Worm (Caenorhabditis elegans) whole organism, late embryonic: ENCODE data around the gene Y73B6BL.44.
A peak's percentile ranks its signal among the peaks of the same experiment; 100 is the strongest.

Experiments used
- C38D4.7 ChIP-seq: fragments of 200-800 bp; sonication (Bioruptor generic); optimal IDR thresholded peaks from 2 replicates; lab custom pipeline; 2018; ENCODE audit warnings: mild to moderate bottlenecking, missing genetic modification characterization, moderate library complexity, missing compliant biosample characterization
- F13H6.1 ChIP-seq: sonication (generic microtip); optimal IDR thresholded peaks from 2 replicates; lab custom pipeline; 2016; ENCODE audit warnings: missing genetic modification characterization, missing compliant biosample characterization
- Y22D7AL.16 ChIP-seq: sonication (generic microtip); optimal IDR thresholded peaks from 2 replicates; lab custom pipeline; 2016; ENCODE audit warnings: missing genetic modification characterization, missing compliant biosample characterization
- ahr-1 ChIP-seq: sonication (generic microtip); optimal IDR thresholded peaks from 2 replicates; lab custom pipeline; 2016; ENCODE audit warnings: missing genetic modification characterization, missing compliant biosample characterization
- ama-1 ChIP-seq: fragments of 150-350 bp; optimal IDR thresholded peaks from 2 replicates; lab custom pipeline; 2014
- ceh-19 ChIP-seq: fragments of 200-800 bp; sonication (Bioruptor generic); optimal IDR thresholded peaks from 2 replicates; lab custom pipeline; 2018; ENCODE audit warnings: mild to moderate bottlenecking, missing genetic modification characterization, missing compliant biosample characterization
- ceh-24 ChIP-seq: sonication (generic microtip); optimal IDR thresholded peaks from 2 replicates; lab custom pipeline; 2016; ENCODE audit warnings: mild to moderate bottlenecking, missing genetic modification characterization, missing compliant biosample characterization
- ceh-31 ChIP-seq: sonication (generic microtip); optimal IDR thresholded peaks from 2 replicates; lab custom pipeline; 2016; ENCODE audit warnings: missing genetic modification characterization, missing compliant biosample characterization
- ceh-34 ChIP-seq: sonication (generic microtip); optimal IDR thresholded peaks from 2 replicates; lab custom pipeline; 2016; ENCODE audit warnings: mild to moderate bottlenecking, missing genetic modification characterization, missing compliant biosample characterization
- ceh-45 ChIP-seq: fragments of 200-800 bp; sonication (Bioruptor generic); IDR thresholded peaks from 2 replicates; pipeline ENCODE4 v1.3.6; 2022; ENCODE audit warnings: missing genetic modification reagents, missing genetic modification characterization, missing compliant biosample characterization
- ceh-9 ChIP-seq: sonication (generic microtip); optimal IDR thresholded peaks from 2 replicates; lab custom pipeline; 2016; ENCODE audit warnings: mild to moderate bottlenecking, missing genetic modification characterization, inconsistent platforms, missing compliant biosample characterization
- dmd-4 ChIP-seq: sonication (generic microtip); optimal IDR thresholded peaks from 2 replicates; lab custom pipeline; 2016; ENCODE audit warnings: borderline replicate concordance, missing genetic modification characterization, missing compliant biosample characterization
- dve-1 ChIP-seq: sonication (generic microtip); optimal IDR thresholded peaks from 2 replicates; lab custom pipeline; 2017; ENCODE audit warnings: antibody characterized with exemption, mild to moderate bottlenecking, missing genetic modification characterization, missing compliant biosample characterization
- elt-2 ChIP-seq: sonication (generic microtip); optimal IDR thresholded peaks from 2 replicates; lab custom pipeline; 2016; ENCODE audit warnings: missing genetic modification reagents, missing genetic modification characterization, missing compliant biosample characterization
- ets-4 ChIP-seq: sonication (generic microtip); optimal IDR thresholded peaks from 2 replicates; lab custom pipeline; 2016; ENCODE audit warnings: missing genetic modification characterization, missing compliant biosample characterization
- eyg-1 ChIP-seq: sonication (generic microtip); optimal IDR thresholded peaks from 2 replicates; lab custom pipeline; 2016; ENCODE audit warnings: missing genotype, missing genetic modification characterization, missing compliant biosample characterization
- fkh-6 ChIP-seq: sonication (generic microtip); optimal IDR thresholded peaks from 2 replicates; lab custom pipeline; 2016; ENCODE audit warnings: missing genetic modification characterization, missing compliant biosample characterization
- hlh-13 ChIP-seq: fragments of 200-800 bp; sonication (Bioruptor generic); optimal IDR thresholded peaks from 2 replicates; lab custom pipeline; 2018; ENCODE audit warnings: mild to moderate bottlenecking, missing genetic modification characterization, missing compliant biosample characterization
- hlh-6 ChIP-seq: sonication (generic microtip); optimal IDR thresholded peaks from 2 replicates; lab custom pipeline; 2016; ENCODE audit warnings: missing genotype, missing genetic modification characterization, missing compliant biosample characterization
- hlh-8 ChIP-seq: sonication (generic microtip); optimal IDR thresholded peaks from 2 replicates; lab custom pipeline; 2016; ENCODE audit warnings: missing genotype, missing genetic modification characterization, missing compliant biosample characterization
- lin-11 ChIP-seq: fragments of 200-800 bp; sonication (Bioruptor generic); optimal IDR thresholded peaks from 2 replicates; lab custom pipeline; 2018; ENCODE audit warnings: mild to moderate bottlenecking, missing genetic modification characterization, missing compliant biosample characterization
- madf-2 ChIP-seq: sonication (generic microtip); optimal IDR thresholded peaks from 2 replicates; lab custom pipeline; 2017; ENCODE audit warnings: missing genetic modification characterization, missing compliant biosample characterization
- mec-3 ChIP-seq: sonication (generic microtip); optimal IDR thresholded peaks from 2 replicates; lab custom pipeline; 2016; ENCODE audit warnings: borderline replicate concordance, missing genetic modification characterization, missing compliant biosample characterization
- nhr-11 ChIP-seq: fragments of 150-350 bp; optimal IDR thresholded peaks from 2 replicates; lab custom pipeline; 2014; ENCODE audit warnings: missing biosample characterization, missing genetic modification characterization
- nhr-232 ChIP-seq: sonication (generic microtip); optimal IDR thresholded peaks from 2 replicates; lab custom pipeline; 2016; ENCODE audit warnings: missing genetic modification characterization, missing compliant biosample characterization
- npax-4 ChIP-seq: sonication (generic microtip); optimal IDR thresholded peaks from 2 replicates; lab custom pipeline; 2016; ENCODE audit warnings: missing genetic modification characterization, missing compliant biosample characterization
- odd-2 ChIP-seq: sonication (generic microtip); optimal IDR thresholded peaks from 2 replicates; lab custom pipeline; 2017; ENCODE audit warnings: antibody characterized with exemption, mild to moderate bottlenecking, missing genetic modification characterization, missing compliant biosample characterization
- pat-9 ChIP-seq: fragments of 200-800 bp; sonication (Bioruptor generic); optimal IDR thresholded peaks from 2 replicates; lab custom pipeline; 2018; ENCODE audit warnings: mild to moderate bottlenecking, missing genetic modification characterization, moderate library complexity, missing compliant biosample characterization
- pax-1 ChIP-seq: fragments of 150-350 bp; optimal IDR thresholded peaks from 2 replicates; lab custom pipeline; 2014; ENCODE audit warnings: missing biosample characterization, missing genetic modification characterization
- pha-4 ChIP-seq: fragments of 150-350 bp; optimal IDR thresholded peaks from 2 replicates; lab custom pipeline; 2018; ENCODE audit warnings: missing biosample characterization, missing genetic modification reagents, missing genetic modification characterization
- pqm-1 ChIP-seq: sonication (generic microtip); optimal IDR thresholded peaks from 2 replicates; lab custom pipeline; 2016; ENCODE audit warnings: missing genetic modification characterization, missing compliant biosample characterization
- pros-1 ChIP-seq: fragments of 150-350 bp; optimal IDR thresholded peaks from 2 replicates; lab custom pipeline; 2014; ENCODE audit warnings: missing biosample characterization, missing genetic modification reagents, missing genetic modification characterization
- ref-2 ChIP-seq: sonication (generic microtip); optimal IDR thresholded peaks from 2 replicates; lab custom pipeline; 2016; ENCODE audit warnings: missing genetic modification characterization, missing compliant biosample characterization
- rnt-1 ChIP-seq: sonication (generic microtip); optimal IDR thresholded peaks from 2 replicates; lab custom pipeline; 2016; ENCODE audit warnings: missing genetic modification characterization, missing compliant biosample characterization
- sdc-2 ChIP-seq: sonication (generic microtip); optimal IDR thresholded peaks from 2 replicates; lab custom pipeline; 2016; ENCODE audit warnings: missing genotype, missing genetic modification characterization, missing compliant biosample characterization
- tbx-2 ChIP-seq: sonication (generic microtip); optimal IDR thresholded peaks from 2 replicates; lab custom pipeline; 2016; ENCODE audit warnings: missing genetic modification characterization, missing compliant biosample characterization
- tbx-7 ChIP-seq: sonication (generic microtip); optimal IDR thresholded peaks from 2 replicates; lab custom pipeline; 2016; ENCODE audit warnings: missing genotype, missing genetic modification characterization, missing compliant biosample characterization
- unc-42 ChIP-seq: sonication (generic microtip); optimal IDR thresholded peaks from 2 replicates; lab custom pipeline; 2016; ENCODE audit warnings: missing genotype, missing genetic modification characterization, missing compliant biosample characterization
- unc-55 ChIP-seq: sonication (generic microtip); optimal IDR thresholded peaks from 2 replicates; lab custom pipeline; 2017; ENCODE audit warnings: missing biosample characterization, missing genetic modification reagents, missing genetic modification characterization
- unc-86 ChIP-seq: sonication (generic microtip); optimal IDR thresholded peaks from 2 replicates; lab custom pipeline; 2016; ENCODE audit warnings: missing genetic modification characterization, missing compliant biosample characterization

The Y73B6BL.44 gene

DNA sequence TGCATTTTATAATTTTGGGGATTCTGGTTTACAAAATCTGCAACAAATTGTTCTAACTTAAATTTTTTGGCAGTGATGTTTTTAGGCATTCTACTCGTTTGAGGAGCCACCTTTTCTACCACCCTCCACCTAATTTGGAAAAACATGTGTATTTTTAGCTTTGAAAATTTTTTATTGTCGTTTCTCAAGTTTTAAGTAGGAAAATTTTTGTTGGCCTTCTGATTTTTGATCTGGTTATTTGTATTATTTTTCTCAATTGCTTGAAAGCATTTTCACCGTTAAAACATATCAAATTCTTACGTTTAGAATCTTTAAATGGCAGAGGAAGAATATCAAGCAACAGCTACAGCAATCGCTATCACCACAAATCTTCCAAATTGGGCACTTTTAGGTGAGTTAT, 24.5 kb downstream of the Y73B6BL.44 start, which contains the start of gene C01G5.7:
C01G5.7 (plus strand) TSS at position 301 of the 400 bp plus-strand sequence.
- TF ChIP-seq dmd-4 (tag; lab: Kevin White, UChicago) (no peak), nhr-232 (tag; lab: Kevin White, UChicago) (no peak), Y22D7AL.16 (no peak), ceh-31 (no peak), unc-55 (GFP tag; lab: Kevin White, UChicago) (no peak), eyg-1 (tag; lab: Kevin White, UChicago) (no peak), unc-86 (no peak), hlh-6 (no peak), madf-2 (no peak), hlh-8 (tag; lab: Kevin White, UChicago) (no peak), nhr-11 (tag; lab: Kevin White, UChicago) (no peak), ahr-1 (tag; lab: Kevin White, UChicago) (no peak), pax-1 (tag; lab: Kevin White, UChicago) (no peak), pqm-1 (tag; lab: Kevin White, UChicago) (no peak), ceh-9 (tag; lab: Kevin White, UChicago) (no peak), elt-2 (no peak)
- TF ChIP-seq, all 69 proteins: peak for 0

ce11 chrIV:6519593-6519992, 26.2 kb downstream of the Y73B6BL.44 start, which contains the start of gene C01G5.9:
TSS of gene C01G5.9 (plus strand) at chrIV:6519893.
- TF ChIP-seq ceh-19 (GFP tag; lab: Kevin White, UChicago), result no peak
- peak; percentile 49 for TF ChIP-seq elt-2

ce11 chrIV:6522305-6522917, 29.0 kb downstream of the Y73B6BL.44 start, which contains the start of gene ddi-1:
TSS of gene ddi-1 (plus strand) at chrIV:6522867.
- TF ChIP-seq dmd-4 (tag; lab: Kevin White, UChicago), result no peak
- TF ChIP-seq ceh-19 (GFP tag; lab: Kevin White, UChicago), result no peak
- no peak for TF ChIP-seq ama-1 (lab: Kevin White, UChicago)
- TF ChIP-seq lin-11 (tag; lab: Kevin White, UChicago), result no peak
- TF ChIP-seq npax-4 (tag; lab: Kevin White, UChicago), result no peak
- no peak for TF ChIP-seq unc-42 (tag; lab: Kevin White, UChicago)
- TF ChIP-seq tbx-7 (tag; lab: Kevin White, UChicago), result no peak
- TF ChIP-seq, all 69 proteins: peak for 0

DNA sequence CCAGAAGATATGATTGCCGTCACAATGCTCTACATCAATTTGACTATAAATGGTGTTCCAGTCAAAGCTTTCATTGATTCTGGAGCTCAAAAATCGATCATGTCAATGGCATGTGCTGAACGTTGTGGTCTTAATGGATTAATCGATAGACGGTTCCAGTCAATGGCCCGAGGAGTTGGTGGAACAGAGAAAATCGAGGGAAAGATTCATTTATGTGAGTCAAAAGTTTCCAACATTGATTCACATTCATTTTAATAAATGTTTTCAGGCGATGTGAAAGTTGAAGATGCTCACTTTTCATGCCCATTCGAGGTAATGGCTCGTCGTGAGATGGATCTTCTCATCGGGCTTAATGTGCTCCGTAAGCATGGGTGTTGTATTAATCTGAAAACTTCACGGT, 30.4 kb downstream of the Y73B6BL.44 start:
- TF ChIP-seq odd-2 (tag; lab: Kevin White, UChicago) (no peak), tbx-2 (tag; lab: Kevin White, UChicago) (no peak), ceh-19 (GFP tag; lab: Kevin White, UChicago) (no peak), pat-9 (no peak), unc-55 (GFP tag; lab: Kevin White, UChicago) (no peak), pros-1 (tag; lab: Kevin White, UChicago) (no peak), unc-86 (no peak), ets-4 (no peak), Y22D7AL.16 (no peak), dve-1 (tag; lab: Kevin White, UChicago) (no peak), hlh-13 (no peak), ahr-1 (tag; lab: Kevin White, UChicago) (no peak), ceh-45 (no peak), elt-2 (no peak), fkh-6 (no peak), sdc-2 (tag; lab: Kevin White, UChicago) (no peak), hlh-8 (tag; lab: Kevin White, UChicago) (no peak), mec-3 (no peak), C38D4.7 (GFP tag; lab: Kevin White, UChicago) (no peak)

- TF ChIP-seq nhr-232 (tag; lab: Kevin White, UChicago), result no peak
- no peak for TF ChIP-seq ref-2 (tag; lab: Kevin White, UChicago)
- TF ChIP-seq fkh-6, result no peak
- no peak for TF ChIP-seq nhr-11 (tag; lab: Kevin White, UChicago)
- no peak for TF ChIP-seq Y22D7AL.16
- TF ChIP-seq ceh-24 (tag; lab: Kevin White, UChicago), result no peak
- no peak for TF ChIP-seq ceh-34
- no peak for TF ChIP-seq pha-4 (tag; lab: Kevin White, UChicago)
- no peak for TF ChIP-seq pqm-1 (tag; lab: Kevin White, UChicago)
- TF ChIP-seq ceh-19 (GFP tag; lab: Kevin White, UChicago), result no peak
- TF ChIP-seq ceh-45, result no peak
- TF ChIP-seq rnt-1, result no peak
- TF ChIP-seq F13H6.1 (tag; lab: Kevin White, UChicago), result no peak
Measured at ce11 chrIV:6524531-6524930, 31.1 kb downstream of the Y73B6BL.44 start, which contains the start of gene C01G5.5. TSS of gene C01G5.5 (plus strand) at chrIV:6524610.
